Fruit fly (Drosophila melanogaster) whole organism, embryonic: Measurements from ENCODE around the gene CG2147.
A peak's percentile ranks its signal among the peaks of the same experiment; 100 is the strongest.

ENCODE experiments used
- Antp ChIP-seq: fragments of 200-800 bp; sonication (Bioruptor generic); optimal IDR thresholded peaks from 3 replicates; lab custom pipeline; 2016; ENCODE audit warnings: missing biosample characterization, missing genetic modification characterization
- CG10431 ChIP-seq: fragments of 200-800 bp; sonication (Bioruptor generic); optimal IDR thresholded peaks from 3 replicates; lab custom pipeline; 2018; ENCODE audit warnings: missing biosample characterization, mild to moderate bottlenecking, missing genetic modification characterization
- CG10565 ChIP-seq: fragments of 200-800 bp; sonication (Bioruptor generic); optimal IDR thresholded peaks from 3 replicates; lab custom pipeline; 2016; ENCODE audit warnings: missing biosample characterization, mild to moderate bottlenecking, missing genetic modification characterization
- CG11456 ChIP-seq: fragments of 200-800 bp; sonication (Bioruptor generic); IDR thresholded peaks from 3 replicates; pipeline ENCODE4 v1.3.6; 2022; ENCODE audit warnings: missing biosample characterization, missing genetic modification characterization
- CG11696 ChIP-seq: fragments of 200-800 bp; sonication (Bioruptor generic); IDR thresholded peaks from 2 replicates; pipeline ENCODE4 v1.3.6; 2022; ENCODE audit warnings: missing biosample characterization, missing genetic modification characterization
- CG12236 ChIP-seq: fragments of 200-800 bp; sonication (Bioruptor generic); optimal IDR thresholded peaks from 2 replicates; lab custom pipeline; 2016; ENCODE audit warnings: missing biosample characterization, missing genetic modification characterization
- CG13424 ChIP-seq: fragments of 200-800 bp; sonication (Bioruptor generic); optimal IDR thresholded peaks from 2 replicates; lab custom pipeline; 2019; ENCODE audit warnings: missing biosample characterization, mild to moderate bottlenecking, missing genetic modification characterization, moderate library complexity
- CG14441 ChIP-seq: fragments of 200-800 bp; sonication (Bioruptor generic); IDR thresholded peaks from 2 replicates; pipeline ENCODE4 v1.3.6; 2022; ENCODE audit warnings: missing biosample characterization, missing genetic modification characterization
- CG15514 ChIP-seq: fragments of 200-800 bp; sonication (Bioruptor generic); optimal IDR thresholded peaks from 3 replicates; lab custom pipeline; 2017; ENCODE audit warnings: missing biosample characterization, missing genetic modification characterization, mild to moderate bottlenecking, moderate library complexity, missing genetic modification reagents
- CG17328 ChIP-seq: fragments of 200-800 bp; sonication (Bioruptor generic); IDR thresholded peaks from 2 replicates; pipeline ENCODE4 v1.3.6; 2022; ENCODE audit warnings: missing biosample characterization, missing genetic modification characterization
- CG18619 ChIP-seq: fragments of 200-800 bp; sonication (Bioruptor generic); optimal IDR thresholded peaks from 3 replicates; lab custom pipeline; 2017; ENCODE audit warnings: missing biosample characterization, mild to moderate bottlenecking, missing genetic modification characterization
- CG2678 ChIP-seq: fragments of 200-800 bp; sonication (Bioruptor generic); optimal IDR thresholded peaks from 3 replicates; lab custom pipeline; 2019; ENCODE audit warnings: missing biosample characterization, mild to moderate bottlenecking, missing genetic modification characterization, moderate library complexity
- CG2875 ChIP-seq: fragments of 200-800 bp; sonication (Bioruptor generic); optimal IDR thresholded peaks from 2 replicates; lab custom pipeline; 2017; ENCODE audit warnings: missing biosample characterization, mild to moderate bottlenecking, missing genetic modification characterization, missing genetic modification reagents
- CG3407 ChIP-seq: fragments of 200-800 bp; sonication (Bioruptor generic); optimal IDR thresholded peaks from 2 replicates; lab custom pipeline; 2018; ENCODE audit warnings: missing biosample characterization, mild to moderate bottlenecking, missing genetic modification characterization
- CG4360 ChIP-seq: fragments of 200-800 bp; sonication (Bioruptor generic); IDR thresholded peaks from 2 replicates; pipeline ENCODE4 v1.3.6; 2022; ENCODE audit warnings: missing biosample characterization, missing genetic modification characterization
- CG6683 ChIP-seq: fragments of 200-800 bp; sonication (Bioruptor generic); optimal IDR thresholded peaks from 2 replicates; lab custom pipeline; 2017; ENCODE audit warnings: missing biosample characterization, mild to moderate bottlenecking, missing genetic modification characterization, missing genetic modification reagents
- CG7839 ChIP-seq: fragments of 200-800 bp; sonication (Bioruptor generic); optimal IDR thresholded peaks from 3 replicates; lab custom pipeline; 2018; ENCODE audit warnings: missing biosample characterization, mild to moderate bottlenecking, missing genetic modification characterization, moderate library complexity
- CG8290 ChIP-seq, 3 experiments: fragments of 200-800 bp; sonication (Bioruptor generic); optimal IDR thresholded peaks; 2 replicates each; lab custom pipeline; 2016 to 2019; ENCODE audit warnings: missing biosample characterization in 3 of 3, missing genetic modification characterization in 3 of 3, mild to moderate bottlenecking in 2 of 3, moderate library complexity in 1 of 3
- Camta ChIP-seq: fragments of 200-800 bp; sonication (Bioruptor generic); optimal IDR thresholded peaks from 2 replicates; lab custom pipeline; 2016; ENCODE audit warnings: missing biosample characterization, missing genetic modification characterization
- Dip2 ChIP-seq: fragments of 200-800 bp; sonication (Bioruptor generic); IDR thresholded peaks from 2 replicates; pipeline ENCODE4 v1.3.6; 2022; ENCODE audit warnings: missing biosample characterization, missing genetic modification characterization
- E2f1 ChIP-seq: fragments of 200-800 bp; sonication (Bioruptor generic); IDR thresholded peaks from 2 replicates; pipeline ENCODE4 v1.3.6; 2022; ENCODE audit warnings: missing biosample characterization, missing genetic modification characterization
- ERR ChIP-seq: fragments of 200-800 bp; sonication (Bioruptor generic); optimal IDR thresholded peaks from 2 replicates; lab custom pipeline; 2016; ENCODE audit warnings: missing biosample characterization, missing genetic modification characterization
- HLHmδ ChIP-seq: fragments of 200-800 bp; sonication (Bioruptor generic); optimal IDR thresholded peaks from 2 replicates; lab custom pipeline; 2018; ENCODE audit warnings: missing biosample characterization, mild to moderate bottlenecking, missing genetic modification characterization, moderate library complexity
- Hmx ChIP-seq: fragments of 200-800 bp; sonication (Bioruptor generic); optimal IDR thresholded peaks from 2 replicates; lab custom pipeline; 2016; ENCODE audit warnings: missing biosample characterization, missing genetic modification characterization
- MTF-1 ChIP-seq: fragments of 200-800 bp; sonication (Bioruptor generic); optimal IDR thresholded peaks from 2 replicates; lab custom pipeline; 2018; ENCODE audit warnings: missing biosample characterization, mild to moderate bottlenecking, missing genetic modification characterization, borderline replicate concordance
- Mad ChIP-seq: fragments of 200-800 bp; sonication (Bioruptor generic); optimal IDR thresholded peaks from 2 replicates; lab custom pipeline; 2016; ENCODE audit warnings: missing biosample characterization, missing genetic modification characterization
- Max ChIP-seq: fragments of 200-800 bp; sonication (Bioruptor generic); optimal IDR thresholded peaks from 2 replicates; lab custom pipeline; 2016; ENCODE audit warnings: missing biosample characterization, mild to moderate bottlenecking, missing genetic modification characterization
- Meics ChIP-seq: fragments of 200-800 bp; sonication (Bioruptor generic); optimal IDR thresholded peaks from 2 replicates; lab custom pipeline; 2017; ENCODE audit warnings: missing biosample characterization, mild to moderate bottlenecking, missing genetic modification characterization
- Ptx1 ChIP-seq: fragments of 200-800 bp; sonication (Bioruptor generic); IDR thresholded peaks from 2 replicates; pipeline ENCODE4 v1.3.6; 2022; ENCODE audit warnings: missing biosample characterization, missing genetic modification characterization
- ab ChIP-seq: fragments of 200-800 bp; sonication (Bioruptor generic); optimal IDR thresholded peaks from 2 replicates; lab custom pipeline; 2016; ENCODE audit warnings: missing biosample characterization, missing genetic modification characterization
- ac ChIP-seq: fragments of 200-800 bp; sonication (Bioruptor generic); optimal IDR thresholded peaks from 3 replicates; lab custom pipeline; 2017; ENCODE audit warnings: missing biosample characterization, mild to moderate bottlenecking, missing genetic modification characterization
- ato ChIP-seq: fragments of 200-800 bp; sonication (Bioruptor generic); IDR thresholded peaks from 2 replicates; pipeline ENCODE4 v1.3.6; 2022; ENCODE audit warnings: missing biosample characterization, missing genetic modification characterization; ENCODE audit not compliant: partially characterized antibody
- chn ChIP-seq: fragments of 200-800 bp; sonication (Bioruptor generic); optimal IDR thresholded peaks from 2 replicates; lab custom pipeline; 2016; ENCODE audit warnings: missing biosample characterization, missing genetic modification characterization
- danr ChIP-seq: fragments of 200-800 bp; sonication (Bioruptor generic); IDR thresholded peaks from 2 replicates; pipeline ENCODE4 v1.3.6; 2022; ENCODE audit warnings: missing biosample characterization, missing genetic modification characterization
- dmrt99B ChIP-seq: fragments of 200-800 bp; sonication (Bioruptor generic); optimal IDR thresholded peaks from 2 replicates; lab custom pipeline; 2018; ENCODE audit warnings: missing biosample characterization, mild to moderate bottlenecking, missing genetic modification characterization, moderate library complexity
- dpn ChIP-seq, 2 experiments: fragments of 200-800 bp; sonication (Bioruptor generic); optimal IDR thresholded peaks; 3 replicates each; lab custom pipeline; 2016; ENCODE audit warnings: missing biosample characterization in 2 of 2, missing genetic modification characterization in 2 of 2
- en ChIP-seq: fragments of 200-800 bp; sonication (Bioruptor generic); optimal IDR thresholded peaks from 2 replicates; lab custom pipeline; 2016; ENCODE audit warnings: missing biosample characterization, missing genetic modification characterization
- ewg ChIP-seq: fragments of 200-800 bp; sonication (Bioruptor generic); optimal IDR thresholded peaks from 3 replicates; lab custom pipeline; 2017; ENCODE audit warnings: mild to moderate bottlenecking, missing biosample characterization, missing genetic modification reagents, missing genetic modification characterization
- maf-S ChIP-seq: fragments of 200-800 bp; sonication (Bioruptor generic); optimal IDR thresholded peaks from 2 replicates; lab custom pipeline; 2016; ENCODE audit warnings: missing biosample characterization, missing genetic modification characterization
- nerfin-1 ChIP-seq: fragments of 200-800 bp; sonication (Bioruptor generic); optimal IDR thresholded peaks from 3 replicates; lab custom pipeline; 2019; ENCODE audit warnings: missing biosample characterization, mild to moderate bottlenecking, missing genetic modification characterization, moderate library complexity
- pnt ChIP-seq: fragments of 200-800 bp; sonication (Bioruptor generic); optimal IDR thresholded peaks from 3 replicates; lab custom pipeline; 2016; ENCODE audit warnings: missing biosample characterization, missing genetic modification characterization
- pros ChIP-seq: fragments of 200-800 bp; sonication (Bioruptor generic); optimal IDR thresholded peaks from 3 replicates; lab custom pipeline; 2019; ENCODE audit warnings: missing biosample characterization, mild to moderate bottlenecking, missing genetic modification characterization, moderate library complexity
- row ChIP-seq: fragments of 200-800 bp; sonication (Bioruptor generic); IDR thresholded peaks from 3 replicates; pipeline ENCODE4 v1.3.6; 2022; ENCODE audit warnings: missing biosample characterization, missing genetic modification characterization
- sc ChIP-seq, 3 experiments: fragments of >200 bp in 2 of 3; fragments of 200-800 bp in 1 of 3; sonication (Bioruptor generic) in 1 of 3; optimal IDR thresholded peaks; 2 replicates in 2 of 3; 3 replicates in 1 of 3; lab custom pipeline; 2017; ENCODE audit warnings: mild to moderate bottlenecking in 1 of 3, missing biosample characterization in 1 of 3, missing genetic modification characterization in 1 of 3, missing genetic modification reagents in 1 of 3
- sna ChIP-seq: fragments of 200-800 bp; sonication (Bioruptor generic); IDR thresholded peaks from 2 replicates; pipeline ENCODE4 v1.3.6; 2022; ENCODE audit warnings: missing biosample characterization, missing genetic modification characterization; ENCODE audit not compliant: partially characterized antibody
- sr ChIP-seq: fragments of 200-800 bp; sonication (Bioruptor generic); IDR thresholded peaks from 3 replicates; pipeline ENCODE4 v1.3.6; 2022; ENCODE audit warnings: missing biosample characterization, missing genetic modification characterization
- tin ChIP-seq: fragments of 200-800 bp; sonication (Bioruptor generic); optimal IDR thresholded peaks from 3 replicates; lab custom pipeline; 2016; ENCODE audit warnings: missing biosample characterization, missing genetic modification characterization
- twi ChIP-seq: fragments of 200-800 bp; optimal IDR thresholded peaks from 2 replicates; lab custom pipeline; 2019; ENCODE audit warnings: missing biosample characterization, mild to moderate bottlenecking, missing genetic modification characterization, moderate library complexity
- zfh2 ChIP-seq: fragments of 200-800 bp; sonication (Bioruptor generic); optimal IDR thresholded peaks from 2 replicates; lab custom pipeline; 2016; ENCODE audit warnings: missing biosample characterization, missing genetic modification characterization

CG2147 gene

dm6 chrX:8202724-8203362 is 37.6 kb upstream of the CG2147 start (continued):
- TF ChIP-seq ewg (GFP tag; lab: Kevin White, UChicago), result no peak
- TF ChIP-seq CG11696 (GFP tag; lab: Robert Waterston, UW), result no peak
- no peak for TF ChIP-seq CG11456 (GFP tag; lab: Robert Waterston, UW)
- TF ChIP-seq sna (GFP tag; lab: Robert Waterston, UW), result no peak
- no peak for TF ChIP-seq CG10565 (GFP tag; lab: Kevin White, UChicago)
- TF ChIP-seq Meics (GFP tag; lab: Kevin White, UChicago), result peak; percentile 21
- TF ChIP-seq CG13424, result peak; percentile 41
- no peak for TF ChIP-seq CG4360
- TF ChIP-seq maf-S (GFP tag; lab: Kevin White, UChicago), result no peak
- TF ChIP-seq dmrt99B (tag; lab: Kevin White, UChicago), result peak; percentile 54
- no peak for TF ChIP-seq danr (GFP tag; lab: Robert Waterston, UW)
- no peak for TF ChIP-seq CG18619
- peak; percentile 35 for TF ChIP-seq Camta
- TF ChIP-seq E2f1 (GFP tag; lab: Robert Waterston, UW), result no peak; the same call in 1 of the 2 replicates
- TF ChIP-seq tin, result no peak
- TF ChIP-seq sr (GFP tag; lab: Robert Waterston, UW), result 0 out of 3 replicates have a peak, but pooled peaks have one; percentile 23
- TF ChIP-seq Mad (GFP tag; lab: Kevin White, UChicago), result no peak
- no peak for TF ChIP-seq ab
- no peak for TF ChIP-seq sc (optimal IDR thresholded peaks at IDR 0.05; lab: Kevin White, UChicago)
- TF ChIP-seq sc (GFP tag; optimal IDR thresholded peaks at IDR 0.05; lab: Kevin White, UChicago), result no peak
- TF ChIP-seq CG17328, result no peak
- TF ChIP-seq row, result peak; percentile 63
- no peak for TF ChIP-seq ato
- TF ChIP-seq pros (GFP tag; lab: Kevin White, UChicago), result no peak
- TF ChIP-seq CG8290 (GFP tag; optimal IDR thresholded peaks at IDR 0.05; lab: Kevin White, UChicago), result no peak
- TF ChIP-seq CG8290 (tag; optimal IDR thresholded peaks at IDR 0.05; lab: Kevin White, UChicago), result no peak
- no peak for TF ChIP-seq CG14441
- peak; percentile 38; the same call in 1 of the 2 replicates for TF ChIP-seq Ptx1 (GFP tag; lab: Robert Waterston, UW)
- TF ChIP-seq CG3407, result no peak
- TF ChIP-seq pnt (GFP tag; lab: Kevin White, UChicago), result no peak
- no peak for TF ChIP-seq HLHmδ (GFP tag; lab: Kevin White, UChicago)
- no peak for TF ChIP-seq Hmx
- peak; percentile 64 for TF ChIP-seq CG2678 (tag; lab: Kevin White, UChicago)
- no peak for TF ChIP-seq MTF-1 (GFP tag; lab: Kevin White, UChicago)
- TF ChIP-seq Max (GFP tag; lab: Kevin White, UChicago), result no peak
- TF ChIP-seq ac (GFP tag; lab: Kevin White, UChicago), result no peak
- TF ChIP-seq CG15514 (GFP tag; lab: Kevin White, UChicago), result no peak
- TF ChIP-seq nerfin-1 (tag; lab: Kevin White, UChicago), result no peak
- TF ChIP-seq twi (tag; lab: Kevin White, UChicago), result no peak
- no peak for TF ChIP-seq Dip2 (GFP tag; lab: Robert Waterston, UW)
- TF ChIP-seq CG7839, result peak; percentile 45
- no peak for TF ChIP-seq en
- TF ChIP-seq CG10431 (GFP tag; lab: Kevin White, UChicago), result no peak
- no peak for TF ChIP-seq ERR (GFP tag; lab: Kevin White, UChicago)
- no peak for TF ChIP-seq dpn (GFP tag; optimal IDR thresholded peaks at IDR 0.05; lab: Kevin White, UChicago)
- TF ChIP-seq CG6683 (GFP tag; lab: Kevin White, UChicago), result no peak
- no peak for TF ChIP-seq CG12236 (GFP tag; lab: Kevin White, UChicago)
- no peak for TF ChIP-seq CG2875 (GFP tag; lab: Kevin White, UChicago)
- TF ChIP-seq Antp, result peak; percentile 4
- no peak for TF ChIP-seq chn (GFP tag; lab: Kevin White, UChicago)
- no peak for TF ChIP-seq zfh2
